Fruit fly (Drosophila melanogaster): ENCODE data around the gene CG33783.

CG33783 gene

DNA sequence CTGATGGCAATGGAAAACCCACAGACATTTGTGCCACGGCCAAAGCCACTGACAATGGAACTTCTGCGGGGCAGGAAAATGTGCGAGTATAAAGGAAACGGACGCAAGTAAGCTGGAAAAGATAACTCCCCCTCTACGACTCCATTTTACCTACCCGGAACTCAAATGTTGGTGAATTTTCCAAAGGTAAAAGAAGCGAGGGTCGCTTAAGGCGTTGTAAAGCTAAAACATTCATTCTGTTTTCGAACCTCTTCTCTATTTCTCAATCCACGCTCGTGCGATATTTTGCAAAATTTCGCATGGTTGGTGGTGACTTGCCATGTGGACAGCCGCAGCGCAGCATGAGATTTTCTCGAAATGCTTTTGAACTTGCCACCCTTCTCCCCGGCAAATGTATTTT is 9.9 kb upstream of the CG33783 start:
- TF ChIP-seq lola (GFP tag; optimal IDR thresholded peaks at IDR 0.05), result no peak
- TF ChIP-seq Dfd (GFP tag; optimal IDR thresholded peaks at IDR 0.05), result no peak
- TF ChIP-seq GATAd (GFP tag; optimal IDR thresholded peaks at IDR 0.05), result no peak
- no peak for TF ChIP-seq foxo (GFP tag; optimal IDR thresholded peaks at IDR 0.05)
- no peak for TF ChIP-seq psq (GFP tag; optimal IDR thresholded peaks at IDR 0.05)
- TF ChIP-seq h (GFP tag; optimal IDR thresholded peaks at IDR 0.05), result no peak
- no peak for TF ChIP-seq CG32264 (GFP tag; optimal IDR thresholded peaks at IDR 0.05)
- no peak for TF ChIP-seq OdsH (GFP tag; optimal IDR thresholded peaks at IDR 0.05)
- TF ChIP-seq Hr83 (GFP tag; optimal IDR thresholded peaks at IDR 0.05; ENCODE audit: poor library complexity, severe bottlenecking), result no peak
- no peak for TF ChIP-seq jim (GFP tag; optimal IDR thresholded peaks at IDR 0.05)
- TF ChIP-seq dsf (GFP tag; optimal IDR thresholded peaks at IDR 0.05; ENCODE audit: borderline replicate concordance), result no peak
- TF ChIP-seq rgr (GFP tag; optimal IDR thresholded peaks at IDR 0.05), result no peak
- TF ChIP-seq usp (GFP tag; optimal IDR thresholded peaks at IDR 0.05), result no peak
- TF ChIP-seq Vsx2 (GFP tag; optimal IDR thresholded peaks at IDR 0.05; ENCODE audit: partially characterized antibody), result no peak
- TF ChIP-seq Myc (optimal IDR thresholded peaks at IDR 0.05), result no peak
- no peak for TF ChIP-seq Dif (GFP tag; optimal IDR thresholded peaks at IDR 0.05; ENCODE audit: partially characterized antibody)
- no peak for TF ChIP-seq brk (GFP tag; optimal IDR thresholded peaks at IDR 0.05)
- no peak for TF ChIP-seq CG9705 (GFP tag; optimal IDR thresholded peaks at IDR 0.05)
- TF ChIP-seq Mio (GFP tag; optimal IDR thresholded peaks at IDR 0.05), result no peak
- no peak for TF ChIP-seq sv (GFP tag; optimal IDR thresholded peaks at IDR 0.05)

DNA sequence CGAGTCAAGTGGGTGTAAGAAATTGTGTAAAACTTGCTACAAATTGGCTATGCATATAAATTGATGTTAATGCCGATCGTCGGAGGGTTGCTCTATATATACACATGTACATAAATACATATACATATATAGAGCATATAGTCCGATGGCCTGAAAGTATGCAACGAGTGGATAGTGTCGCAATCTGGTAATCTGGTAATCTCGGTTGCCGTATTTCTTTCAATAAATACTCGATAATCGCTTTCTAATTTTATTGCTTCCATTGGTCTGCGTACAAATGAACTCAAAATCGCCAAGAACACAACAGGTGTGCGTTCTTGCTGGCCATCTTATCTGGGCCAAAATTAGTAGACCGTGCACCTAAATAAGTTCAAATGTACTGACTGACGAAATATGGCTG is 7.2 kb upstream of the CG33783 start:
- no peak for TF ChIP-seq CG9705 (GFP tag; optimal IDR thresholded peaks at IDR 0.05)
- no peak for TF ChIP-seq Sp1 (GFP tag; optimal IDR thresholded peaks at IDR 0.05)
- TF ChIP-seq dmrt93B (GFP tag; optimal IDR thresholded peaks at IDR 0.05), result no peak
- no peak for TF ChIP-seq psq (GFP tag; optimal IDR thresholded peaks at IDR 0.05)
- TF ChIP-seq foxo (GFP tag; optimal IDR thresholded peaks at IDR 0.05), result no peak
- no peak for TF ChIP-seq HLH106 (tag; optimal IDR thresholded peaks at IDR 0.05)
- no peak for TF ChIP-seq Abd-B (GFP tag; optimal IDR thresholded peaks at IDR 0.05)
- no peak for TF ChIP-seq dsf (GFP tag; optimal IDR thresholded peaks at IDR 0.05; ENCODE audit: borderline replicate concordance)
- no peak for TF ChIP-seq br (GFP tag; optimal IDR thresholded peaks at IDR 0.05)
- no peak for TF ChIP-seq dl (GFP tag; optimal IDR thresholded peaks at IDR 0.05; ENCODE audit: insufficient read depth in 1 of 2, partially characterized antibody in 2 of 2)
- TF ChIP-seq h (GFP tag; optimal IDR thresholded peaks at IDR 0.05), result no peak
- TF ChIP-seq tai (GFP tag; optimal IDR thresholded peaks at IDR 0.05), result no peak
- TF ChIP-seq sage (GFP tag; optimal IDR thresholded peaks at IDR 0.05), result no peak
- no peak for TF ChIP-seq brk (GFP tag; optimal IDR thresholded peaks at IDR 0.05)
- TF ChIP-seq jim (GFP tag; optimal IDR thresholded peaks at IDR 0.05), result no peak
- no peak for TF ChIP-seq Mio (GFP tag; optimal IDR thresholded peaks at IDR 0.05)
- no peak for TF ChIP-seq Dfd (GFP tag; optimal IDR thresholded peaks at IDR 0.05)

dm6 chr3R:10059952-10060351 is 6.6 kb upstream of the CG33783 start, which contains the start of gene Npc2c:
Gene Npc2c (plus strand): TSS chr3R:10060252.
- TF ChIP-seq Abd-B (GFP tag; optimal IDR thresholded peaks at IDR 0.05), result no peak
- no peak for TF ChIP-seq tai (GFP tag; optimal IDR thresholded peaks at IDR 0.05)
- TF ChIP-seq dsf (GFP tag; optimal IDR thresholded peaks at IDR 0.05; ENCODE audit: borderline replicate concordance), result no peak
- no peak for TF ChIP-seq Mio (GFP tag; optimal IDR thresholded peaks at IDR 0.05)
- TF ChIP-seq Dif (GFP tag; optimal IDR thresholded peaks at IDR 0.05; ENCODE audit: partially characterized antibody), result no peak
- TF ChIP-seq Sp1 (GFP tag; optimal IDR thresholded peaks at IDR 0.05), result no peak
- TF ChIP-seq Hnf4 (GFP tag; optimal IDR thresholded peaks at IDR 0.05), result no peak
- no peak for TF ChIP-seq OdsH (GFP tag; optimal IDR thresholded peaks at IDR 0.05)
- TF ChIP-seq pan (optimal IDR thresholded peaks at IDR 0.05), result no peak
- TF ChIP-seq jim (GFP tag; optimal IDR thresholded peaks at IDR 0.05), result no peak
- no peak for TF ChIP-seq Myc (optimal IDR thresholded peaks at IDR 0.05)
- no peak for TF ChIP-seq N (GFP tag; optimal IDR thresholded peaks at IDR 0.05)
- no peak for TF ChIP-seq CrebA (GFP tag; optimal IDR thresholded peaks at IDR 0.05; ENCODE audit: borderline replicate concordance)
- no peak for TF ChIP-seq fru (GFP tag; optimal IDR thresholded peaks at IDR 0.05)
- TF ChIP-seq lola (GFP tag; optimal IDR thresholded peaks at IDR 0.05), result no peak
- TF ChIP-seq GATAd (GFP tag; optimal IDR thresholded peaks at IDR 0.05), result no peak
- TF ChIP-seq woc (GFP tag; optimal IDR thresholded peaks at IDR 0.05), result no peak
- TF ChIP-seq Jra (GFP tag; optimal IDR thresholded peaks at IDR 0.05), result no peak

All from whole organism, wandering third instar larva.